Worm (Caenorhabditis elegans) whole organism, late embryonic: Measurements from ENCODE around the gene srsx-19.
A peak's percentile ranks its signal among the peaks of the same experiment; 100 is the strongest.

Source experiments
- C08G9.2 ChIP-seq: sonication (generic microtip); optimal IDR thresholded peaks from 2 replicates; lab custom pipeline; 2016; ENCODE audit warnings: mild to moderate bottlenecking, missing genetic modification characterization, moderate library complexity, missing compliant biosample characterization
- F13H6.1 ChIP-seq: sonication (generic microtip); optimal IDR thresholded peaks from 2 replicates; lab custom pipeline; 2016; ENCODE audit warnings: missing genetic modification characterization, missing compliant biosample characterization
- K02D7.2 ChIP-seq: sonication (generic microtip); optimal IDR thresholded peaks from 2 replicates; lab custom pipeline; 2017; ENCODE audit warnings: mild to moderate bottlenecking, missing genetic modification characterization, missing compliant biosample characterization
- K09A11.1 ChIP-seq: sonication (generic microtip); optimal IDR thresholded peaks from 2 replicates; lab custom pipeline; 2017; ENCODE audit warnings: antibody characterized with exemption, mild to moderate bottlenecking, missing genetic modification characterization, missing compliant biosample characterization; ENCODE audit not compliant: insufficient read depth
- T23F11.4 ChIP-seq: fragments of 200-800 bp; sonication (Bioruptor generic); optimal IDR thresholded peaks from 2 replicates; lab custom pipeline; 2018; ENCODE audit warnings: mild to moderate bottlenecking, missing genetic modification characterization, missing compliant biosample characterization
- Y22D7AL.16 ChIP-seq: sonication (generic microtip); optimal IDR thresholded peaks from 2 replicates; lab custom pipeline; 2016; ENCODE audit warnings: missing genetic modification characterization, missing compliant biosample characterization
- ama-1 ChIP-seq: fragments of 150-350 bp; optimal IDR thresholded peaks from 2 replicates; lab custom pipeline; 2014
- ceh-18 ChIP-seq: sonication (generic microtip); optimal IDR thresholded peaks from 2 replicates; lab custom pipeline; 2016; ENCODE audit warnings: missing genetic modification characterization, missing compliant biosample characterization
- ceh-24 ChIP-seq: sonication (generic microtip); optimal IDR thresholded peaks from 2 replicates; lab custom pipeline; 2016; ENCODE audit warnings: mild to moderate bottlenecking, missing genetic modification characterization, missing compliant biosample characterization
- ceh-34 ChIP-seq: sonication (generic microtip); optimal IDR thresholded peaks from 2 replicates; lab custom pipeline; 2016; ENCODE audit warnings: mild to moderate bottlenecking, missing genetic modification characterization, missing compliant biosample characterization
- ceh-48 ChIP-seq: sonication (generic microtip); optimal IDR thresholded peaks from 2 replicates; lab custom pipeline; 2016; ENCODE audit warnings: missing genetic modification characterization, inconsistent platforms, missing compliant biosample characterization
- ceh-6 ChIP-seq: fragments of 200-800 bp; sonication (Bioruptor generic); optimal IDR thresholded peaks from 2 replicates; lab custom pipeline; 2018; ENCODE audit warnings: mild to moderate bottlenecking, missing genetic modification characterization, missing compliant biosample characterization
- ceh-9 ChIP-seq: sonication (generic microtip); optimal IDR thresholded peaks from 2 replicates; lab custom pipeline; 2016; ENCODE audit warnings: mild to moderate bottlenecking, missing genetic modification characterization, inconsistent platforms, missing compliant biosample characterization
- dmd-4 ChIP-seq: sonication (generic microtip); optimal IDR thresholded peaks from 2 replicates; lab custom pipeline; 2016; ENCODE audit warnings: borderline replicate concordance, missing genetic modification characterization, missing compliant biosample characterization
- elt-2 ChIP-seq: sonication (generic microtip); optimal IDR thresholded peaks from 2 replicates; lab custom pipeline; 2016; ENCODE audit warnings: missing genetic modification reagents, missing genetic modification characterization, missing compliant biosample characterization
- elt-4 ChIP-seq: sonication (generic microtip); optimal IDR thresholded peaks from 2 replicates; lab custom pipeline; 2016; ENCODE audit warnings: missing genetic modification characterization, missing compliant biosample characterization
- ets-4 ChIP-seq: sonication (generic microtip); optimal IDR thresholded peaks from 2 replicates; lab custom pipeline; 2016; ENCODE audit warnings: missing genetic modification characterization, missing compliant biosample characterization
- eyg-1 ChIP-seq: sonication (generic microtip); optimal IDR thresholded peaks from 2 replicates; lab custom pipeline; 2016; ENCODE audit warnings: missing genotype, missing genetic modification characterization, missing compliant biosample characterization
- fax-1 ChIP-seq: sonication (generic microtip); optimal IDR thresholded peaks from 2 replicates; lab custom pipeline; 2016; ENCODE audit warnings: missing genotype, missing genetic modification characterization, missing compliant biosample characterization
- fkh-10 ChIP-seq: fragments of 150-350 bp; optimal IDR thresholded peaks from 2 replicates; lab custom pipeline; 2014; ENCODE audit warnings: missing biosample characterization, missing genetic modification reagents, missing genetic modification characterization
- gmeb-2 ChIP-seq: sonication (generic microtip); optimal IDR thresholded peaks from 2 replicates; lab custom pipeline; 2016; ENCODE audit warnings: missing genetic modification characterization, inconsistent platforms, missing compliant biosample characterization
- hlh-13 ChIP-seq: fragments of 200-800 bp; sonication (Bioruptor generic); optimal IDR thresholded peaks from 2 replicates; lab custom pipeline; 2018; ENCODE audit warnings: mild to moderate bottlenecking, missing genetic modification characterization, missing compliant biosample characterization
- hlh-30 ChIP-seq: sonication (generic microtip); optimal IDR thresholded peaks from 2 replicates; lab custom pipeline; 2017; ENCODE audit warnings: antibody characterized with exemption, missing genetic modification characterization, missing compliant biosample characterization; ENCODE audit not compliant: insufficient read depth
- hlh-8 ChIP-seq: sonication (generic microtip); optimal IDR thresholded peaks from 2 replicates; lab custom pipeline; 2016; ENCODE audit warnings: missing genotype, missing genetic modification characterization, missing compliant biosample characterization
- lim-6 ChIP-seq: sonication (generic microtip); optimal IDR thresholded peaks from 2 replicates; lab custom pipeline; 2016; ENCODE audit warnings: missing genetic modification characterization, missing compliant biosample characterization
- lin-11 ChIP-seq: fragments of 200-800 bp; sonication (Bioruptor generic); optimal IDR thresholded peaks from 2 replicates; lab custom pipeline; 2018; ENCODE audit warnings: mild to moderate bottlenecking, missing genetic modification characterization, missing compliant biosample characterization
- nfya-1 ChIP-seq: sonication (generic microtip); optimal IDR thresholded peaks from 2 replicates; lab custom pipeline; 2017; ENCODE audit warnings: missing genetic modification characterization, mild to moderate bottlenecking, missing compliant biosample characterization, antibody characterized with exemption, moderate library complexity
- nhr-11 ChIP-seq: fragments of 150-350 bp; optimal IDR thresholded peaks from 2 replicates; lab custom pipeline; 2014; ENCODE audit warnings: missing biosample characterization, missing genetic modification characterization
- npax-4 ChIP-seq: sonication (generic microtip); optimal IDR thresholded peaks from 2 replicates; lab custom pipeline; 2016; ENCODE audit warnings: missing genetic modification characterization, missing compliant biosample characterization
- odd-2 ChIP-seq: sonication (generic microtip); optimal IDR thresholded peaks from 2 replicates; lab custom pipeline; 2017; ENCODE audit warnings: antibody characterized with exemption, mild to moderate bottlenecking, missing genetic modification characterization, missing compliant biosample characterization
- pag-3 ChIP-seq: sonication (generic microtip); optimal IDR thresholded peaks from 2 replicates; lab custom pipeline; 2016; ENCODE audit warnings: missing compliant biosample characterization, missing genetic modification characterization, borderline replicate concordance
- pat-9 ChIP-seq: fragments of 200-800 bp; sonication (Bioruptor generic); optimal IDR thresholded peaks from 2 replicates; lab custom pipeline; 2018; ENCODE audit warnings: mild to moderate bottlenecking, missing genetic modification characterization, moderate library complexity, missing compliant biosample characterization
- pax-1 ChIP-seq: fragments of 150-350 bp; optimal IDR thresholded peaks from 2 replicates; lab custom pipeline; 2014; ENCODE audit warnings: missing biosample characterization, missing genetic modification characterization
- pha-4 ChIP-seq: fragments of 150-350 bp; optimal IDR thresholded peaks from 2 replicates; lab custom pipeline; 2018; ENCODE audit warnings: missing biosample characterization, missing genetic modification reagents, missing genetic modification characterization
- pqm-1 ChIP-seq: sonication (generic microtip); optimal IDR thresholded peaks from 2 replicates; lab custom pipeline; 2016; ENCODE audit warnings: missing genetic modification characterization, missing compliant biosample characterization
- pros-1 ChIP-seq: fragments of 150-350 bp; optimal IDR thresholded peaks from 2 replicates; lab custom pipeline; 2014; ENCODE audit warnings: missing biosample characterization, missing genetic modification reagents, missing genetic modification characterization
- sdc-2 ChIP-seq: sonication (generic microtip); optimal IDR thresholded peaks from 2 replicates; lab custom pipeline; 2016; ENCODE audit warnings: missing genotype, missing genetic modification characterization, missing compliant biosample characterization
- sox-2 ChIP-seq: fragments of 200-800 bp; sonication (Bioruptor generic); IDR thresholded peaks from 2 replicates; pipeline ENCODE4 v1.3.6; 2022; ENCODE audit warnings: missing genetic modification reagents, missing genetic modification characterization, missing compliant biosample characterization
- tbx-2 ChIP-seq: sonication (generic microtip); optimal IDR thresholded peaks from 2 replicates; lab custom pipeline; 2016; ENCODE audit warnings: missing genetic modification characterization, missing compliant biosample characterization
- unc-3 ChIP-seq, 2 experiments: fragments of 200-800 bp in 1 of 2; sonication (Bioruptor generic) in 1 of 2; sonication (generic microtip) in 1 of 2; conservative IDR thresholded peaks in 1 of 2; optimal IDR thresholded peaks in 1 of 2; 2 replicates each; pipeline versions ENCODE4 v1.3.6 to Lab custom; 2016 to 2022; ENCODE audit warnings: missing compliant biosample characterization in 2 of 2, missing genetic modification characterization in 2 of 2, missing genetic modification reagents in 1 of 2
- unc-42 ChIP-seq: sonication (generic microtip); optimal IDR thresholded peaks from 2 replicates; lab custom pipeline; 2016; ENCODE audit warnings: missing genotype, missing genetic modification characterization, missing compliant biosample characterization
- unc-86 ChIP-seq: sonication (generic microtip); optimal IDR thresholded peaks from 2 replicates; lab custom pipeline; 2016; ENCODE audit warnings: missing genetic modification characterization, missing compliant biosample characterization
- zip-5 ChIP-seq: sonication (generic microtip); optimal IDR thresholded peaks from 2 replicates; lab custom pipeline; 2016; ENCODE audit warnings: missing genetic modification characterization, missing compliant biosample characterization
- ztf-16 ChIP-seq: sonication (generic microtip); optimal IDR thresholded peaks from 2 replicates; lab custom pipeline; 2017; ENCODE audit warnings: missing genetic modification characterization, missing compliant biosample characterization

The srsx-19 gene

ce11 chrV:13908916-13909176 lies 21.4 kb downstream of the srsx-19 start, which contains the start of gene C06B3.6:
C06B3.6 (minus strand) TSS chrV:13908967.
- no peak for TF ChIP-seq hlh-13 (GFP tag; lab: Kevin White, UChicago)
- no peak for TF ChIP-seq pqm-1
- TF ChIP-seq ceh-9: no peak
- no peak for TF ChIP-seq pax-1 (tag; lab: Kevin White, UChicago)
- TF ChIP-seq ceh-34 (tag; lab: Kevin White, UChicago): no peak
- no peak for TF ChIP-seq K09A11.1 (tag; lab: Kevin White, UChicago)
- TF ChIP-seq ceh-6: no peak
- no peak for TF ChIP-seq fkh-10 (GFP tag; lab: Kevin White, UChicago)
- no peak for TF ChIP-seq npax-4 (tag; lab: Kevin White, UChicago)
- TF ChIP-seq nhr-11 (tag; lab: Kevin White, UChicago): no peak
- no peak for TF ChIP-seq unc-42 (tag; lab: Kevin White, UChicago)
- TF ChIP-seq pros-1 (tag; lab: Kevin White, UChicago): no peak
- TF ChIP-seq hlh-8 (tag; lab: Kevin White, UChicago): no peak
- TF ChIP-seq ets-4: no peak
- no peak for TF ChIP-seq lim-6 (tag; lab: Kevin White, UChicago)
- no peak for TF ChIP-seq pha-4 (tag; lab: Kevin White, UChicago)
- TF ChIP-seq tbx-2: no peak
- TF ChIP-seq sdc-2 (tag; lab: Kevin White, UChicago): no peak
- no peak for TF ChIP-seq unc-86 (tag; lab: Kevin White, UChicago)

ce11 chrV:13909400-13909799 lies 21.9 kb downstream of the srsx-19 start, which contains the start of gene C06B3.7:
C06B3.7 (plus strand) TSS chrV:13909686.
- peak; percentile 34 for TF ChIP-seq hlh-30 (tag; lab: Kevin White, UChicago)
- TF ChIP-seq sox-2 (GFP tag; lab: Robert Waterston, UW): no peak
- no peak for TF ChIP-seq nfya-1
- no peak for TF ChIP-seq odd-2 (tag; lab: Kevin White, UChicago)
- TF ChIP-seq pat-9: no peak
- no peak for TF ChIP-seq eyg-1 (tag; lab: Kevin White, UChicago)

- TF ChIP-seq elt-2 (tag; lab: Kevin White, UChicago) (no peak), sdc-2 (tag; lab: Kevin White, UChicago) (no peak), unc-3 (GFP tag; conservative IDR thresholded peaks at IDR 0.05; lab: Robert Waterston, UW) (no peak), unc-3 (tag; optimal IDR thresholded peaks at IDR 0.05; lab: Kevin White, UChicago) (no peak), ceh-24 (tag; lab: Kevin White, UChicago) (no peak), ets-4 (no peak), ztf-16 (tag; lab: Kevin White, UChicago) (no peak), nhr-11 (tag; lab: Kevin White, UChicago) (no peak), ceh-48 (tag; lab: Kevin White, UChicago) (no peak), ceh-9 (no peak), C08G9.2 (tag; lab: Kevin White, UChicago) (no peak), eyg-1 (tag; lab: Kevin White, UChicago) (no peak), pag-3 (tag; lab: Kevin White, UChicago) (no peak), K02D7.2 (tag; lab: Kevin White, UChicago) (no peak), T23F11.4 (GFP tag; lab: Kevin White, UChicago) (no peak), hlh-13 (GFP tag; lab: Kevin White, UChicago) (no peak), ceh-18 (tag; lab: Kevin White, UChicago) (no peak), F13H6.1 (no peak), odd-2 (tag; lab: Kevin White, UChicago) (no peak)
These were observed 27.9 kb downstream of the srsx-19 start, which contains the start of gene gcy-32 for ce11 chrV:13915390-13915789. gcy-32 (minus strand) TSS chrV:13915490.

ce11 chrV:13916196-13916595 lies 28.7 kb downstream of the srsx-19 start, which contains the start of gene str-252:
str-252 (plus strand) TSS chrV:13916496.
- no peak for TF ChIP-seq elt-2 (tag; lab: Kevin White, UChicago)
- TF ChIP-seq F13H6.1: no peak
- no peak for TF ChIP-seq elt-4
- no peak for TF ChIP-seq ceh-6
- TF ChIP-seq lin-11 (tag; lab: Kevin White, UChicago): no peak
- no peak for TF ChIP-seq pha-4 (tag; lab: Kevin White, UChicago)
- no peak for TF ChIP-seq gmeb-2 (tag; lab: Kevin White, UChicago)
- no peak for TF ChIP-seq sdc-2 (tag; lab: Kevin White, UChicago)
- TF ChIP-seq ama-1: no peak
- no peak for TF ChIP-seq ceh-24 (tag; lab: Kevin White, UChicago)
- no peak for TF ChIP-seq dmd-4 (tag; lab: Kevin White, UChicago)
- no peak for TF ChIP-seq hlh-13 (GFP tag; lab: Kevin White, UChicago)
- no peak for TF ChIP-seq fax-1 (tag; lab: Kevin White, UChicago)
- TF ChIP-seq npax-4 (tag; lab: Kevin White, UChicago): no peak
- no peak for TF ChIP-seq pag-3 (tag; lab: Kevin White, UChicago)
- no peak for TF ChIP-seq lim-6 (tag; lab: Kevin White, UChicago)
- TF ChIP-seq Y22D7AL.16: no peak
- no peak for TF ChIP-seq T23F11.4 (GFP tag; lab: Kevin White, UChicago)
- TF ChIP-seq zip-5 (tag; lab: Kevin White, UChicago): no peak
